Worm (Caenorhabditis elegans) whole organism, L4 larva: ENCODE results near the gene msp-142.
"Not testable (repeated sequence)": the region's sequence is repeated elsewhere in the genome, so short reads cannot be mapped to it uniquely, and the experiment has no call there.

ENCODE experiments used
- F10B5.3 ChIP-seq: sonication (generic microtip); optimal IDR thresholded peaks from 2 replicates; lab custom pipeline; 2016; ENCODE audit warnings: mild to moderate bottlenecking, missing genetic modification characterization, missing compliant biosample characterization
- R02D3.7 ChIP-seq: fragments of 150-350 bp; sonication (generic microtip); optimal IDR thresholded peaks from 3 replicates; lab custom pipeline; 2014; ENCODE audit warnings: missing biosample characterization, missing genetic modification characterization
- Y48G9A.11 ChIP-seq: fragments of 200-800 bp; sonication (Bioruptor generic); IDR thresholded peaks from 2 replicates; pipeline ENCODE4 v1.3.6; 2022; ENCODE audit warnings: missing genetic modification reagents, missing genetic modification characterization, missing compliant biosample characterization
- Y5F2A.4 ChIP-seq: fragments of 200-800 bp; sonication (Bioruptor generic); optimal IDR thresholded peaks from 2 replicates; lab custom pipeline; 2018; ENCODE audit warnings: mild to moderate bottlenecking, missing genetic modification characterization, missing compliant biosample characterization
- Y75B8A.6 ChIP-seq: fragments of 200-800 bp; sonication (Bioruptor generic); IDR thresholded peaks from 2 replicates; pipeline ENCODE4 v1.3.6; 2022; ENCODE audit warnings: missing genetic modification reagents, missing genetic modification characterization, missing compliant biosample characterization
- aha-1 ChIP-seq: fragments of 150-350 bp; peaks from one replicate; lab custom pipeline; 2014; ENCODE audit warnings: missing biosample characterization, missing genetic modification characterization
- attf-4 ChIP-seq: sonication (generic microtip); optimal IDR thresholded peaks from 3 replicates; lab custom pipeline; 2017; ENCODE audit warnings: missing biosample characterization, missing genetic modification characterization
- ceh-44 ChIP-seq: fragments of 200-800 bp; sonication (Bioruptor generic); IDR thresholded peaks from 2 replicates; pipeline ENCODE4 v1.3.6; 2022; ENCODE audit warnings: missing genetic modification reagents, missing genetic modification characterization, missing compliant biosample characterization
- daf-16 ChIP-seq, 3 experiments: sonication (generic microtip); optimal IDR thresholded peaks; 2 replicates each; lab custom pipeline; 2016 to 2017; ENCODE audit warnings: missing genetic modification characterization in 3 of 3, missing genetic modification reagents in 3 of 3, mild to moderate bottlenecking in 2 of 3, missing compliant biosample characterization in 2 of 3, missing biosample characterization in 1 of 3, moderate library complexity in 1 of 3
- dmd-9 ChIP-seq: fragments of 200-800 bp; sonication (Bioruptor generic); IDR thresholded peaks from 2 replicates; pipeline ENCODE4 v1.3.6; 2022; ENCODE audit warnings: missing genetic modification reagents, missing genetic modification characterization, missing compliant biosample characterization
- dpl-1 ChIP-seq: fragments of 150-350 bp; optimal IDR thresholded peaks from 2 replicates; lab custom pipeline; 2014; ENCODE audit warnings: missing biosample characterization, missing genetic modification reagents, missing genetic modification characterization
- egl-43 ChIP-seq: fragments of 200-800 bp; sonication (Bioruptor generic); IDR thresholded peaks from 2 replicates; pipeline ENCODE4 v1.3.6; 2022; ENCODE audit warnings: missing genetic modification reagents, missing genetic modification characterization, missing compliant biosample characterization
- hif-1 ChIP-seq, 2 experiments: sonication (generic microtip); optimal IDR thresholded peaks; 2 replicates each; lab custom pipeline; 2016 to 2017; ENCODE audit warnings: missing compliant biosample characterization in 2 of 2, missing genetic modification characterization in 2 of 2, missing genetic modification reagents in 2 of 2, missing genotype in 2 of 2, mild to moderate bottlenecking in 1 of 2
- hlh-11 ChIP-seq: fragments of 200-800 bp; sonication (Bioruptor generic); optimal IDR thresholded peaks from 2 replicates; lab custom pipeline; 2018; ENCODE audit warnings: mild to moderate bottlenecking, missing genetic modification characterization, missing compliant biosample characterization
- hmg-1.1 ChIP-seq: fragments of 200-800 bp; sonication (Bioruptor generic); IDR thresholded peaks from 2 replicates; pipeline ENCODE4 v1.3.6; 2022; ENCODE audit warnings: missing genetic modification reagents, missing genetic modification characterization, missing compliant biosample characterization
- lir-3 ChIP-seq: sonication (generic microtip); optimal IDR thresholded peaks from 2 replicates; lab custom pipeline; 2016; ENCODE audit warnings: mild to moderate bottlenecking, missing genetic modification characterization, missing compliant biosample characterization
- madf-5 ChIP-seq, 2 experiments: fragments of 200-800 bp; sonication (Bioruptor generic); IDR thresholded peaks; 2 replicates each; pipeline ENCODE4 v1.3.6; 2022; ENCODE audit warnings: missing compliant biosample characterization in 2 of 2, missing genetic modification characterization in 2 of 2
- mdl-1 ChIP-seq, 2 experiments: fragments of 150-350 bp in 1 of 2; sonication (generic microtip) in 1 of 2; optimal IDR thresholded peaks; 2 replicates each; lab custom pipeline; 2014 to 2017; ENCODE audit warnings: missing biosample characterization in 2 of 2, missing genetic modification characterization in 2 of 2
- mdt-29 ChIP-seq: fragments of 200-800 bp; sonication (Bioruptor generic); IDR thresholded peaks from 2 replicates; pipeline ENCODE4 v1.3.6; 2022; ENCODE audit warnings: missing genetic modification reagents, missing genetic modification characterization, missing compliant biosample characterization
- nhr-111 ChIP-seq: fragments of 200-800 bp; sonication (Bioruptor generic); optimal IDR thresholded peaks from 2 replicates; lab custom pipeline; 2018; ENCODE audit warnings: mild to moderate bottlenecking, missing genetic modification characterization, missing compliant biosample characterization
- nhr-237 ChIP-seq: sonication (generic microtip); optimal IDR thresholded peaks from 2 replicates; lab custom pipeline; 2017; ENCODE audit warnings: missing biosample characterization, missing genetic modification characterization
- nhr-28 ChIP-seq: fragments of 150-350 bp; optimal IDR thresholded peaks from 2 replicates; lab custom pipeline; 2014; ENCODE audit warnings: missing biosample characterization, missing genetic modification characterization
- nhr-6 ChIP-seq: fragments of 150-350 bp; optimal IDR thresholded peaks from 2 replicates; lab custom pipeline; 2014; ENCODE audit warnings: missing biosample characterization, missing genetic modification characterization
- pha-4 ChIP-seq, 2 experiments: fragments of 150-350 bp in 1 of 2; fragments of 200-800 bp in 1 of 2; sonication (Bioruptor generic) in 1 of 2; IDR thresholded peaks in 1 of 2; optimal IDR thresholded peaks in 1 of 2; 2 replicates each; pipeline versions ENCODE4 v1.3.6 to Lab custom; 2014 to 2022; ENCODE audit warnings: missing genetic modification characterization in 2 of 2, missing genetic modification reagents in 2 of 2, missing biosample characterization in 1 of 2, missing compliant biosample characterization in 1 of 2
- tag-97 ChIP-seq: fragments of 200-800 bp; sonication (Bioruptor generic); IDR thresholded peaks from 2 replicates; pipeline ENCODE4 v1.3.6; 2022; ENCODE audit warnings: missing genetic modification characterization, missing compliant biosample characterization
- unc-130 ChIP-seq: sonication (generic microtip); optimal IDR thresholded peaks from 2 replicates; lab custom pipeline; 2016; ENCODE audit warnings: missing genetic modification reagents, missing genetic modification characterization, missing compliant biosample characterization
- unc-39 ChIP-seq: sonication (generic microtip); optimal IDR thresholded peaks from 2 replicates; lab custom pipeline; 2017; ENCODE audit warnings: missing biosample characterization, missing genetic modification characterization
- unc-62 ChIP-seq, 3 experiments: fragments of 150-350 bp in 1 of 3; sonication (generic microtip); optimal IDR thresholded peaks in 2 of 3; peaks in 1 of 3; 1 replicate in 1 of 3; 2 replicates in 2 of 3; lab custom pipeline; 2014 to 2017; ENCODE audit warnings: missing biosample characterization in 3 of 3, missing genetic modification characterization in 3 of 3, missing genetic modification reagents in 3 of 3, missing genotype in 1 of 3
- vab-7 ChIP-seq: fragments of 200-800 bp; sonication (Bioruptor generic); IDR thresholded peaks from 2 replicates; pipeline ENCODE4 v1.3.6; 2022; ENCODE audit warnings: missing genetic modification reagents, missing genetic modification characterization, missing compliant biosample characterization
- zfp-3 ChIP-seq: fragments of 200-800 bp; sonication (Bioruptor generic); conservative IDR thresholded peaks from 2 replicates; pipeline ENCODE4 v1.3.6; 2022; ENCODE audit warnings: missing genetic modification reagents, missing genetic modification characterization, missing compliant biosample characterization

Gene msp-142

DNA sequence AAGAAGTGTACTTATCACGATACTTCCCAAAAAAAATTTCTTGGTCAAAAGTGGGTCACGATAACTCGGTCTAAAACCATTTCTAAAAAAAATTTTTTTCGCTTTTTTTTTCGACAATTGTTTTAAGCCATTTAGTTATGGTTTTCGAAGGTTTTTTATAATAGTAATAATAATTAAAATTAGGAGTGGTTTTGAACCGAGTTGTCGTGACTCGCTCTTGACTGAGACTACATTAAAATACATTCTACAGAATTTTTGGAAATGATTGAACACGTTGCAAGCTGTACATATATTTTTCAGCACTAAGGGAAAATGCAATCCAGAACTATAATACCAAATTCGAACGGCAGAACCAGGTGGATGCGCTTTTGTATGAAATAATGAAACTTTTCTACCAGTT lies 43.6 kb upstream of the msp-142 start, which contains the start of gene F10C1.8:
Gene F10C1.8, plus strand, starts transcription at position 301 of the 400 bp plus-strand sequence.
- TF ChIP-seq ceh-44 (GFP tag; lab: Robert Waterston, UW) (no peak), dmd-9 (GFP tag; lab: Robert Waterston, UW) (no peak), attf-4 (tag; lab: Kevin White, UChicago) (no peak), madf-5 (GFP tag; IDR thresholded peaks at IDR 0.05; lab: Robert Waterston, UW) (no peak), unc-39 (tag; lab: Kevin White, UChicago) (no peak), zfp-3 (GFP tag; lab: Robert Waterston, UW) (no peak), unc-130 (no peak), dpl-1 (GFP tag; lab: Kevin White, UChicago) (no peak), vab-7 (GFP tag; lab: Robert Waterston, UW) (no peak), pha-4 (GFP tag; IDR thresholded peaks at IDR 0.05; lab: Robert Waterston, UW) (no peak), pha-4 (tag; optimal IDR thresholded peaks at IDR 0.05; lab: Kevin White, UChicago) (no peak), F10B5.3 (tag; lab: Kevin White, UChicago) (no peak), egl-43 (GFP tag; lab: Robert Waterston, UW) (no peak)

DNA sequence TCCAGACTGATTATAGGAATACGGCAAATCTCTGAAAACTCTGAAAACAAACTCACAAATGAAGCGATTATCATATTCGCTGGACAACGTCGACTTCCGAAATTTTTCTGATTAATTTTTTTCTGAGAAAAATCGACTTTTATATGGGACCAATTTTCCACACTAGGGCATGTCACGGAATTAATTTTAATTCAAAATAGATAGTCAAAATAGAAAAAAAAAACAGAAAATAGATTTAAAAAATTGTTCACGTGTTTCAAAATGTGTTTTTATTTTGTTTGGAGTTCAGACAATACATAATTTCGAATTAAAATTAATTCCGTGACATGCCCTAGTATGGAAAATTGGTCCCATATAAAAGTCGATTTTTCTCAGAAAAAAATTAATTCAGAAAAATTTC lies 40.1 kb upstream of the msp-142 start, which contains the start of the genes F10C1.3 and F10C1.23:
Gene F10C1.3, minus strand, starts transcription at position 101 of the 400 bp plus-strand sequence.
Gene F10C1.23, plus strand, starts transcription at position 385 of the 400 bp plus-strand sequence.
- not testable (repeated sequence) for TF ChIP-seq tag-97 (GFP tag; lab: Robert Waterston, UW); Y5F2A.4 (GFP tag; lab: Kevin White, UChicago); aha-1 (tag; lab: Kevin White, UChicago)

DNA sequence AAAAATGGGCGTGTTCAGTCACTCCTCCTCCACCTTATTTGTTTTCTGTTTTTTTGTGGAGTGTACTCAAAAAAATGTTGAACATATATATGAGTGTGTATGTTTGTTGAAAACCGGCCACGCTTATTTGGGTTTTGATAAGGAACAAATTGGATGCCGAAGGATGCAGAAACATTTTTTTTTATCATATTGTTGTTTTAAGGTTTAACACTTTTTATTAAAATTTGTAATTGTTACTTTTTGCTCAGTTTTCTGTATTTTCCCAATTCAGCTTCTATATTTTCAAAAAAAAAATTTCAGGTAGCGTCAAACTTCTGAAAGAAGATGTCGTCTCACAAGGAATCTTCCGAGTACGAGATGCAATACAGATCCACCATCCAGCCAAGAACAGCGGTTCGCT lies 32.4 kb upstream of the msp-142 start, which contains the start of gene ifb-1:
Gene ifb-1, plus strand, starts transcription at position 301 of the 400 bp plus-strand sequence.
- TF ChIP-seq mdt-29 (GFP tag; lab: Robert Waterston, UW) (no peak), hmg-1.1 (no peak), nhr-237 (tag; lab: Kevin White, UChicago) (no peak), hlh-11 (tag; lab: Kevin White, UChicago) (no peak), Y75B8A.6 (GFP tag; lab: Robert Waterston, UW) (no peak), unc-62 (GFP tag; optimal IDR thresholded peaks at IDR 0.05 in 1 of 2; lab: Kevin White, UChicago) (no peak), unc-62 (tag; optimal IDR thresholded peaks at IDR 0.05; lab: Kevin White, UChicago) (no peak), madf-5 (GFP tag; IDR thresholded peaks at IDR 0.05; lab: Robert Waterston, UW) (no peak), lir-3 (tag; lab: Kevin White, UChicago) (no peak), hif-1 (tag; optimal IDR thresholded peaks at IDR 0.05; lab: Kevin White, UChicago) (no peak), nhr-111 (GFP tag; lab: Kevin White, UChicago) (no peak), Y48G9A.11 (GFP tag; lab: Robert Waterston, UW) (no peak), daf-16 (GFP tag; optimal IDR thresholded peaks at IDR 0.05; lab: Kevin White, UChicago) (no peak), daf-16 (tag; optimal IDR thresholded peaks at IDR 0.05; lab: Kevin White, UChicago) (no peak)
- TF ChIP-seq, all 104 proteins: peak for 0

DNA sequence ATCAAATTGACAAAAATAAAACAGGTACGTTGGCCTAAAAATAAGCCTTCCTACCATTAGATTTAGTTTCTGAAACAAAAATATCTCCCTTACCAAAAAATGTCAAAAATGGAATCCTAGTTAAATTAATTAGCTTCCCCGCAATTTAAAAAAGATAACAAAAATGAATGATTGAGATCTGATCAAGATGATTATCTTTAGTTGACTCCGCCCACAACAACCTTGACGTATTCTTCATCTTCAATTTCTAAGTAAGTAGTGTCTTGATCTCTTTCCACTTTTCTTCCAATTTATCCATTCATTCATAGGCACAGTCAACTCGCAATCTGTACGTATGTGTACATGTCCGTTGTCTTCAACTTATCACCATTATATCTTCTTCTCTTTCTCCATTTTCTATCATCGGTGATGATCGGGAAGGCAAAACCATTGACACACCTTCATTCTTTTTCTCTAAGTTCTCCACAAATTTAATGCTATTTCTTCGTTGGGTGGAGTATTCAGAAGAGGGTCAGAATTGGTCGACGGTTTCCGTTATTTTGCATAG lies 29.4 kb upstream of the msp-142 start:
- TF ChIP-seq nhr-6 = no peak
- peak in 1 of 2 experiments; percentile 44 for TF ChIP-seq unc-62 (GFP tag; optimal IDR thresholded peaks at IDR 0.05 in 1 of 2; lab: Kevin White, UChicago)
- no peak for TF ChIP-seq unc-62 (tag; optimal IDR thresholded peaks at IDR 0.05; lab: Kevin White, UChicago)
- peak; percentile 6 for TF ChIP-seq nhr-28 (tag; lab: Kevin White, UChicago)
- TF ChIP-seq mdl-1 (tag; optimal IDR thresholded peaks at IDR 0.05; lab: Kevin White, UChicago) = no peak
- TF ChIP-seq R02D3.7 (tag; lab: Kevin White, UChicago) = no peak
- TF ChIP-seq daf-16 (GFP tag; optimal IDR thresholded peaks at IDR 0.05; lab: Kevin White, UChicago) = no peak
- no peak for TF ChIP-seq daf-16 (tag; optimal IDR thresholded peaks at IDR 0.05; lab: Kevin White, UChicago)
